Worm (Caenorhabditis elegans) whole organism, L4 larva: ENCODE results near the gene srm-3.
A peak's percentile ranks its signal among the peaks of the same experiment; 100 is the strongest.

Experiments used
- F10B5.3 ChIP-seq: sonication (generic microtip); optimal IDR thresholded peaks from 2 replicates; lab custom pipeline; 2016; ENCODE audit warnings: mild to moderate bottlenecking, missing genetic modification characterization, missing compliant biosample characterization
- T20F7.1 ChIP-seq: fragments of 200-800 bp; sonication (Bioruptor generic); optimal IDR thresholded peaks from 2 replicates; lab custom pipeline; 2018; ENCODE audit warnings: mild to moderate bottlenecking, missing genetic modification characterization, missing compliant biosample characterization
- aha-1 ChIP-seq: fragments of 150-350 bp; peaks from one replicate; lab custom pipeline; 2014; ENCODE audit warnings: missing biosample characterization, missing genetic modification characterization
- ceh-28 ChIP-seq: fragments of 150-350 bp; optimal IDR thresholded peaks from 2 replicates; lab custom pipeline; 2014; ENCODE audit warnings: missing biosample characterization, missing genetic modification reagents, missing genetic modification characterization
- ceh-32 ChIP-seq: sonication (generic microtip); optimal IDR thresholded peaks from 2 replicates; lab custom pipeline; 2016; ENCODE audit warnings: mild to moderate bottlenecking, missing genetic modification characterization, missing compliant biosample characterization; ENCODE audit not compliant: poor library complexity
- ceh-44 ChIP-seq: fragments of 200-800 bp; sonication (Bioruptor generic); IDR thresholded peaks from 2 replicates; pipeline ENCODE4 v1.3.6; 2022; ENCODE audit warnings: missing genetic modification reagents, missing genetic modification characterization, missing compliant biosample characterization
- cey-2 ChIP-seq: sonication (generic microtip); optimal IDR thresholded peaks from 3 replicates; lab custom pipeline; 2017; ENCODE audit warnings: missing genetic modification characterization, mild to moderate bottlenecking, missing compliant biosample characterization, antibody characterized with exemption, borderline replicate concordance; ENCODE audit not compliant: insufficient read depth
- ctbp-1 ChIP-seq: fragments of 200-800 bp; sonication (Bioruptor generic); IDR thresholded peaks from 2 replicates; pipeline ENCODE4 v1.3.6; 2022; ENCODE audit warnings: missing genetic modification reagents, missing genetic modification characterization, missing compliant biosample characterization
- daf-16 ChIP-seq, 3 experiments: sonication (generic microtip); optimal IDR thresholded peaks; 2 replicates each; lab custom pipeline; 2016 to 2017; ENCODE audit warnings: missing genetic modification characterization in 3 of 3, missing genetic modification reagents in 3 of 3, mild to moderate bottlenecking in 2 of 3, missing compliant biosample characterization in 2 of 3, missing biosample characterization in 1 of 3, moderate library complexity in 1 of 3
- dmd-6 ChIP-seq: fragments of 200-800 bp; sonication (Bioruptor generic); IDR thresholded peaks from 2 replicates; pipeline ENCODE4 v1.3.6; 2022; ENCODE audit warnings: missing genetic modification reagents, missing genetic modification characterization, missing compliant biosample characterization
- dmd-8 ChIP-seq: fragments of 200-800 bp; sonication (Bioruptor generic); IDR thresholded peaks from 2 replicates; pipeline ENCODE4 v1.3.6; 2022; ENCODE audit warnings: missing genetic modification characterization, missing compliant biosample characterization
- dmd-9 ChIP-seq: fragments of 200-800 bp; sonication (Bioruptor generic); IDR thresholded peaks from 2 replicates; pipeline ENCODE4 v1.3.6; 2022; ENCODE audit warnings: missing genetic modification reagents, missing genetic modification characterization, missing compliant biosample characterization
- duxl-1 ChIP-seq: sonication (generic microtip); optimal IDR thresholded peaks from 2 replicates; lab custom pipeline; 2016; ENCODE audit warnings: mild to moderate bottlenecking, missing genetic modification characterization, moderate library complexity, missing compliant biosample characterization; ENCODE audit not compliant: poor library complexity
- dve-1 ChIP-seq: sonication (generic microtip); optimal IDR thresholded peaks from 2 replicates; lab custom pipeline; 2017; ENCODE audit warnings: antibody characterized with exemption, mild to moderate bottlenecking, missing genetic modification characterization, missing compliant biosample characterization; ENCODE audit not compliant: insufficient read depth
- fkh-10 ChIP-seq: fragments of 150-350 bp; optimal IDR thresholded peaks from 2 replicates; lab custom pipeline; 2014; ENCODE audit warnings: missing biosample characterization, missing genetic modification reagents, missing genetic modification characterization
- hlh-11 ChIP-seq: fragments of 200-800 bp; sonication (Bioruptor generic); optimal IDR thresholded peaks from 2 replicates; lab custom pipeline; 2018; ENCODE audit warnings: mild to moderate bottlenecking, missing genetic modification characterization, missing compliant biosample characterization
- hlh-30 ChIP-seq: sonication (generic microtip); optimal IDR thresholded peaks from 2 replicates; lab custom pipeline; 2017; ENCODE audit warnings: antibody characterized with exemption, mild to moderate bottlenecking, missing genetic modification characterization, missing compliant biosample characterization; ENCODE audit not compliant: insufficient read depth
- lin-1 ChIP-seq: fragments of 200-800 bp; sonication (Bioruptor generic); IDR thresholded peaks from 2 replicates; pipeline ENCODE4 v1.3.6; 2022; ENCODE audit warnings: missing genetic modification reagents, missing genetic modification characterization, missing compliant biosample characterization
- lin-13 ChIP-seq: fragments of 150-350 bp; optimal IDR thresholded peaks from 2 replicates; lab custom pipeline; 2014; ENCODE audit warnings: missing biosample characterization, missing genetic modification reagents, missing genetic modification characterization
- lin-15B ChIP-seq: fragments of 150-350 bp; sonication (generic microtip); optimal IDR thresholded peaks from 3 replicates; lab custom pipeline; 2014; ENCODE audit warnings: missing biosample characterization, missing genetic modification characterization
- lin-38 ChIP-seq: fragments of 200-800 bp; sonication (Bioruptor generic); IDR thresholded peaks from 2 replicates; pipeline ENCODE4 v1.3.6; 2022; ENCODE audit warnings: missing genetic modification reagents, missing genetic modification characterization, missing compliant biosample characterization
- lsy-2 ChIP-seq, 2 experiments: fragments of 150-350 bp in 1 of 2; sonication (generic microtip) in 1 of 2; optimal IDR thresholded peaks; 2 replicates each; lab custom pipeline; 2014 to 2017; ENCODE audit warnings: missing biosample characterization in 2 of 2, missing genetic modification characterization in 2 of 2
- mdl-1 ChIP-seq, 2 experiments: fragments of 150-350 bp in 1 of 2; sonication (generic microtip) in 1 of 2; optimal IDR thresholded peaks; 2 replicates each; lab custom pipeline; 2014 to 2017; ENCODE audit warnings: missing biosample characterization in 2 of 2, missing genetic modification characterization in 2 of 2
- mep-1 ChIP-seq: fragments of 150-350 bp; sonication (generic microtip); optimal IDR thresholded peaks from 3 replicates; lab custom pipeline; 2014; ENCODE audit warnings: missing biosample characterization, missing genetic modification characterization
- mes-2 ChIP-seq: sonication (generic microtip); optimal IDR thresholded peaks from 2 replicates; lab custom pipeline; 2016; ENCODE audit warnings: missing genotype, mild to moderate bottlenecking, missing genetic modification characterization, missing compliant biosample characterization; ENCODE audit not compliant: poor library complexity, severe bottlenecking
- nhr-10 ChIP-seq: fragments of 150-350 bp; optimal IDR thresholded peaks from 2 replicates; lab custom pipeline; 2014; ENCODE audit warnings: missing biosample characterization, missing genetic modification characterization
- nhr-102 ChIP-seq: sonication (generic microtip); optimal IDR thresholded peaks from 2 replicates; lab custom pipeline; 2016; ENCODE audit warnings: mild to moderate bottlenecking, missing genetic modification characterization, moderate library complexity, missing compliant biosample characterization
- nhr-11 ChIP-seq: fragments of 150-350 bp; optimal IDR thresholded peaks from 2 replicates; lab custom pipeline; 2014; ENCODE audit warnings: missing biosample characterization, missing genetic modification characterization
- nhr-28 ChIP-seq: fragments of 150-350 bp; optimal IDR thresholded peaks from 2 replicates; lab custom pipeline; 2014; ENCODE audit warnings: missing biosample characterization, missing genetic modification characterization
- nhr-77 ChIP-seq: fragments of 150-350 bp; optimal IDR thresholded peaks from 2 replicates; lab custom pipeline; 2014; ENCODE audit warnings: missing biosample characterization, missing genetic modification characterization
- rbr-2 ChIP-seq: sonication (generic microtip); optimal IDR thresholded peaks from 2 replicates; lab custom pipeline; 2016; ENCODE audit warnings: missing genotype, missing genetic modification characterization, missing compliant biosample characterization
- sdz-12 ChIP-seq: fragments of 200-800 bp; sonication (Bioruptor generic); optimal IDR thresholded peaks from 2 replicates; lab custom pipeline; 2018; ENCODE audit warnings: mild to moderate bottlenecking, missing genetic modification characterization, missing compliant biosample characterization
- unc-130 ChIP-seq: sonication (generic microtip); optimal IDR thresholded peaks from 2 replicates; lab custom pipeline; 2016; ENCODE audit warnings: missing genetic modification reagents, missing genetic modification characterization, missing compliant biosample characterization
- unc-62 ChIP-seq, 3 experiments: fragments of 150-350 bp in 1 of 3; sonication (generic microtip); optimal IDR thresholded peaks in 2 of 3; peaks in 1 of 3; 1 replicate in 1 of 3; 2 replicates in 2 of 3; lab custom pipeline; 2014 to 2017; ENCODE audit warnings: missing biosample characterization in 3 of 3, missing genetic modification characterization in 3 of 3, missing genetic modification reagents in 3 of 3, missing genotype in 1 of 3
- ztf-11 ChIP-seq: fragments of 150-350 bp; optimal IDR thresholded peaks from 2 replicates; lab custom pipeline; 2014; ENCODE audit warnings: missing biosample characterization, missing genetic modification characterization

Gene srm-3

DNA sequence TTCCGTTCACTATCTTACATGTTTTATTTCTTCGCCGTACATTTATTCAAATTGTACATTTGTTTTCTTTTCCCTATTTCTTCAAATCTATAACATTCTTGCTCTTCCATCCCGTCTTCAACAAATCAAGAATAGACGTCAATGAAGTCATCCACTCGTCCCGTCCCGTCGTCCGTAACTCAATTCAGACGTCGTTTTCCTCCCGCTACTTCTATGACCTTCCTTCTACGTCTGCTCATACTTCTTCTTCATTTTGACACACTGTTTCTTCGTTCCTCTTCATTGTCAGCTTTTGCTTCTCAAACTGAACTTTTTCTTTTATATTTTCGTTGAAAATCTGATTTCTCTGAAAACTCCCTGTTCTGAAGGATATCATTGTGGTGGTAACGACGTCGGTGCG is 11.2 kb downstream of the srm-3 start:
- TF ChIP-seq mes-2 (tag; lab: Kevin White, UChicago) (no peak), fkh-10 (peak; percentile 73), lin-15B (tag; lab: Kevin White, UChicago) (no peak), ztf-11 (tag; lab: Kevin White, UChicago) (no peak), aha-1 (tag; lab: Kevin White, UChicago) (peak; percentile 5), ctbp-1 (GFP tag; lab: Robert Waterston, UW) (peak; percentile 9; the same call in 1 of the 2 replicates), unc-62 (GFP tag; optimal IDR thresholded peaks at IDR 0.05 in 1 of 2; lab: Kevin White, UChicago) (peak in 1 of 2 experiments; percentile 20), unc-62 (tag; optimal IDR thresholded peaks at IDR 0.05; lab: Kevin White, UChicago) (no peak)

- TF ChIP-seq cey-2 (tag; lab: Kevin White, UChicago), result no peak
- no peak for TF ChIP-seq dmd-8 (GFP tag; lab: Robert Waterston, UW)
- TF ChIP-seq nhr-11, result no peak
- no peak for TF ChIP-seq duxl-1 (tag; lab: Kevin White, UChicago)
- TF ChIP-seq aha-1 (tag; lab: Kevin White, UChicago), result peak; percentile 81
- no peak for TF ChIP-seq rbr-2
- no peak for TF ChIP-seq ceh-28
- no peak for TF ChIP-seq unc-130
- TF ChIP-seq nhr-10, result peak; percentile 28
- TF ChIP-seq nhr-102 (tag; lab: Kevin White, UChicago), result no peak
- TF ChIP-seq F10B5.3 (tag; lab: Kevin White, UChicago), result no peak
Observed at ce11 chrIV:9667084-9667483, 18.3 kb downstream of the srm-3 start.

DNA sequence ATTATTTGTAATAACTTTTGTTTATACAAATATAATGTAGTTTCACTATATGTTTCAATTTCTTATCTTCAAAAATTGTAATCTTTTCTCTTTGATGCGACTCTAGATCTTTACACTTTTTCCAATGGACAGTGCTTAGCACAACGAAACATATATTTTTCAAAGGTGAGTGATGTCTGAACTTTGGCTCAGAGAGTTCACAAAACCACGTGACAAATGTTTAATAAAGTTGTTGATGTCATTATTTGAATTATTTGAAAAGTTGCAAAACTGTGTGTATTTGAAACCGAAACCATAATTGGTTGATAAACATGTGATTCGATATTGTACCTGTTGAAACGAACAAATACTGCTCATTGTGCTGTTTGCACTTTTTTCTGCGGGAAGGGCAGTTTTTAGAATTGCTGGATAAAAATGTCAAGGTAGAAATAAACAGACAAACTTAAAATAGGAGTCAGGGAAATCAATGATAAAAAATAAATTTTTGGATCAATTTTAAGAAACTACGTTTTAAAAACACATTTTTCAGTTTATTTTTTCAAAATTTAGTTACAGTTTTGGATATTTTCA is 19.4 kb downstream of the srm-3 start:
- TF ChIP-seq nhr-28, result peak; percentile 61
- TF ChIP-seq ceh-44, result no peak
- peak; percentile 19 for TF ChIP-seq mep-1 (tag; lab: Kevin White, UChicago)
- no peak for TF ChIP-seq dmd-9 (GFP tag; lab: Robert Waterston, UW)
- TF ChIP-seq sdz-12 (GFP tag; lab: Kevin White, UChicago), result no peak
- peak in 1 of 2 experiments; percentile 83 for TF ChIP-seq unc-62 (GFP tag; optimal IDR thresholded peaks at IDR 0.05 in 1 of 2; lab: Kevin White, UChicago)
- TF ChIP-seq unc-62 (tag; optimal IDR thresholded peaks at IDR 0.05; lab: Kevin White, UChicago), result no peak
- peak; percentile 65 for TF ChIP-seq hlh-30
- no peak for TF ChIP-seq ceh-32 (tag; lab: Kevin White, UChicago)
- no peak for TF ChIP-seq lin-1
- no peak for TF ChIP-seq lin-38 (GFP tag; lab: Robert Waterston, UW)
- no peak for TF ChIP-seq daf-16 (GFP tag; optimal IDR thresholded peaks at IDR 0.05; lab: Kevin White, UChicago)
- peak; percentile 94 for TF ChIP-seq daf-16 (tag; optimal IDR thresholded peaks at IDR 0.05; lab: Kevin White, UChicago)
- TF ChIP-seq lsy-2 (tag; optimal IDR thresholded peaks at IDR 0.05; lab: Kevin White, UChicago), result peak in 1 of 2 experiments; percentile 20
- peak; percentile 83 for TF ChIP-seq dve-1 (tag; lab: Kevin White, UChicago)
- peak; percentile 57 for TF ChIP-seq dmd-6 (GFP tag; lab: Robert Waterston, UW)
- no peak for TF ChIP-seq ctbp-1 (GFP tag; lab: Robert Waterston, UW)
- TF ChIP-seq lin-13 (GFP tag; lab: Kevin White, UChicago), result no peak
- TF ChIP-seq nhr-77 (tag; lab: Kevin White, UChicago), result peak; percentile 13
- TF ChIP-seq hlh-11 (tag; lab: Kevin White, UChicago), result peak; percentile 61
- TF ChIP-seq mdl-1 (tag; optimal IDR thresholded peaks at IDR 0.05; lab: Kevin White, UChicago), result peak in 1 of 2 experiments; percentile 38
- TF ChIP-seq T20F7.1, result no peak
